Fruit fly (Drosophila melanogaster): ENCODE data around the gene CG42717.
A peak's percentile ranks its signal among the peaks of the same experiment; 100 is the strongest.

The CG42717 gene

DNA sequence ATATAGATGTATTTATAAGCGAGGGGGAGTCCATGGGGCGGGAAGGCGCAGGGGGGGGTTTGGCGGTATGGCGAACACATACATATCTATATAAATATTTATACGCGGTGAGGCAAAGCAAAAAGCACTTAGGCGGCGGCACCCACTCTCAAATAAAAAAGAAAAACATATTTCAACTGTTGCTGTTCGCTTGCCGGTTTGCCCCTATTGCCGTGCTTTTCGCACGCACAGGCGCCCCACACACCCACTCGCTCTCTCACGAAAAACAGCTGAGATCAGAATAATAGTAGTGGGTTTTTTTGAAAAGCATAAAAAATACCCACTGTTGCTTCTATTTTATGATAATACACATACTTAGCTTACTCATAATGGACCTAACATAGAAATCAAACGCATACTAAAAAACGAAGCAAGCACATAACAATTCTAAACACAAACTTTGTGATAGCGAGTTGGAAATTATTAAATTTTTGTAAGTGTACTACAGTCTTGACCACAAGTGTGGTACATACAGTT, 31.8 kb downstream of the CG42717 start (continued):
- TF ChIP-seq CG18764 (GFP tag; optimal IDR thresholded peaks at IDR 0.05), result peak; percentile 25
- no peak for TF ChIP-seq Opbp (GFP tag; IDR thresholded peaks at IDR 0.05; ENCODE audit: partially characterized antibody)
- peak; percentile 4 for TF ChIP-seq Bdp1 (GFP tag; optimal IDR thresholded peaks at IDR 0.05)
- peak; percentile 85 for TF ChIP-seq luna (GFP tag; optimal IDR thresholded peaks at IDR 0.05)
- TF ChIP-seq CG8089 (GFP tag; optimal IDR thresholded peaks at IDR 0.05), result peak; percentile 7
- no peak for TF ChIP-seq CG2129 (GFP tag; IDR thresholded peaks at IDR 0.05; ENCODE audit: partially characterized antibody)
- no peak for TF ChIP-seq HLH4C (GFP tag; IDR thresholded peaks at IDR 0.05; ENCODE audit: partially characterized antibody)
- no peak for TF ChIP-seq Tbp (GFP tag; optimal IDR thresholded peaks at IDR 0.05)
- peak; percentile 28 for TF ChIP-seq Ets97D (GFP tag; optimal IDR thresholded peaks at IDR 0.05)
- TF ChIP-seq BtbVII (GFP tag; optimal IDR thresholded peaks at IDR 0.05), result peak; percentile 82
- TF ChIP-seq CG7357 (GFP tag; IDR thresholded peaks at IDR 0.05), result 0 out of 3 replicates have a peak, but pooled peaks have one; percentile 47
- peak; percentile 71 for TF ChIP-seq gcm (GFP tag; optimal IDR thresholded peaks at IDR 0.05)
- TF ChIP-seq CG1603 (tag; optimal IDR thresholded peaks at IDR 0.05), result peak; percentile 55
- peak; percentile 5 for TF ChIP-seq CG6683 (GFP tag; optimal IDR thresholded peaks at IDR 0.05)
- TF ChIP-seq CG4854 (GFP tag; optimal IDR thresholded peaks at IDR 0.05), result peak; percentile 62
- TF ChIP-seq CG12155 (GFP tag; optimal IDR thresholded peaks at IDR 0.05), result peak; percentile 76
- peak; percentile 93 for TF ChIP-seq Fer1 (GFP tag; optimal IDR thresholded peaks at IDR 0.05)
- TF ChIP-seq CG1832 (GFP tag; optimal IDR thresholded peaks at IDR 0.05), result peak; percentile 59
- no peak for TF ChIP-seq cas (GFP tag; IDR thresholded peaks at IDR 0.05)
- TF ChIP-seq chif (GFP tag; optimal IDR thresholded peaks at IDR 0.05), result peak; percentile 47 to 55
- TF ChIP-seq ssp (GFP tag; IDR thresholded peaks at IDR 0.05), result 0 out of 2 replicates have a peak, but pooled peaks have one; percentile 27
- peak; percentile 75 for TF ChIP-seq CG14014 (GFP tag; IDR thresholded peaks at IDR 0.05)
- TF ChIP-seq CG31388 (GFP tag; optimal IDR thresholded peaks at IDR 0.05), result no peak
- peak; percentile 58 for TF ChIP-seq gsb (GFP tag; IDR thresholded peaks at IDR 0.05)
- peak; percentile 87 for TF ChIP-seq CG12659 (GFP tag; optimal IDR thresholded peaks at IDR 0.05)
- TF ChIP-seq pan (optimal IDR thresholded peaks at IDR 0.05), result no peak
- peak in 1 of 2 experiments; percentile 80 for TF ChIP-seq pan (GFP tag; optimal IDR thresholded peaks at IDR 0.05 in 1 of 2, IDR thresholded peaks at IDR 0.05 in 1 of 2)
- peak; percentile 49; the same call in 1 of the 3 replicates for TF ChIP-seq zfh1 (GFP tag; IDR thresholded peaks at IDR 0.05)
- 0 out of 3 replicates have a peak, but pooled peaks have one; percentile 63 for TF ChIP-seq CG11093 (GFP tag; IDR thresholded peaks at IDR 0.05)
- no peak for TF ChIP-seq CG8290 (GFP tag; optimal IDR thresholded peaks at IDR 0.05)
- TF ChIP-seq CG8290 (tag; optimal IDR thresholded peaks at IDR 0.05), result peak in 1 of 2 experiments; percentile 71
- peak; percentile 79 for TF ChIP-seq schlank (tag; optimal IDR thresholded peaks at IDR 0.05)
- peak; percentile 60; the same call in 1 of the 2 replicates for TF ChIP-seq esg (GFP tag; conservative IDR thresholded peaks at IDR 0.05)
- peak; percentile 66 for TF ChIP-seq stc (GFP tag; IDR thresholded peaks at IDR 0.05)
- TF ChIP-seq wdn (GFP tag; IDR thresholded peaks at IDR 0.05), result peak; percentile 38; the same call in 1 of the 2 replicates
- TF ChIP-seq CG12744 (GFP tag; optimal IDR thresholded peaks at IDR 0.05), result peak; percentile 69
- peak; percentile 91 for TF ChIP-seq CG11696 (GFP tag; IDR thresholded peaks at IDR 0.05)
- peak; percentile 50; the same call in 1 of the 2 replicates for TF ChIP-seq CG31224 (GFP tag; IDR thresholded peaks at IDR 0.05)
- peak; percentile 73 for TF ChIP-seq gcm2 (GFP tag; optimal IDR thresholded peaks at IDR 0.05)
- peak; percentile 74 for TF ChIP-seq tx (GFP tag; optimal IDR thresholded peaks at IDR 0.05)
- TF ChIP-seq vvl (GFP tag; IDR thresholded peaks at IDR 0.05), result no peak; the same call in 1 of the 2 replicates
- TF ChIP-seq CG6254 (GFP tag; optimal IDR thresholded peaks at IDR 0.05), result no peak
- TF ChIP-seq CG8388 (GFP tag; optimal IDR thresholded peaks at IDR 0.05), result peak; percentile 49
- no peak for TF ChIP-seq Dll (GFP tag; IDR thresholded peaks at IDR 0.05; ENCODE audit: partially characterized antibody)
- peak; percentile 90 for TF ChIP-seq lab (GFP tag; optimal IDR thresholded peaks at IDR 0.05)
- TF ChIP-seq phol (tag; optimal IDR thresholded peaks at IDR 0.05), result peak; percentile 64
- peak; percentile 67 for TF ChIP-seq CG4328 (GFP tag; optimal IDR thresholded peaks at IDR 0.05)
- peak; percentile 13 for TF ChIP-seq ash1 (GFP tag; optimal IDR thresholded peaks at IDR 0.05)
- TF ChIP-seq dimm (GFP tag; IDR thresholded peaks at IDR 0.05), result no peak
- TF ChIP-seq cwo (GFP tag; optimal IDR thresholded peaks at IDR 0.05), result peak; percentile 80

All from whole organism, embryonic.